Fruit fly (Drosophila melanogaster): ENCODE data around the gene MICU1.

- TF ChIP-seq cwo (GFP tag; optimal IDR thresholded peaks at IDR 0.05) (no peak), Nf-YA (GFP tag; IDR thresholded peaks at IDR 0.05) (no peak), BtbVII (GFP tag; optimal IDR thresholded peaks at IDR 0.05) (no peak), corto (GFP tag; optimal IDR thresholded peaks at IDR 0.05) (no peak), z (GFP tag; IDR thresholded peaks at IDR 0.05) (no peak), esg (GFP tag; conservative IDR thresholded peaks at IDR 0.05) (no peak), CG6654 (GFP tag; optimal IDR thresholded peaks at IDR 0.05) (no peak), Sox102F (GFP tag; optimal IDR thresholded peaks at IDR 0.05) (no peak)
Measured at dm6 chr2L:7213532-7213931, 31.5 kb downstream of the MICU1 start.
